Fruit fly (Drosophila melanogaster): Measurements from ENCODE around the gene CG31121.

- TF ChIP-seq CG14711 (tag; optimal IDR thresholded peaks at IDR 0.05), result peak; percentile 26
- TF ChIP-seq CG7045 (GFP tag; optimal IDR thresholded peaks at IDR 0.05), result no peak
- TF ChIP-seq cnc (optimal IDR thresholded peaks at IDR 0.05), result no peak
- TF ChIP-seq Hr96 (GFP tag; optimal IDR thresholded peaks at IDR 0.05), result no peak
- TF ChIP-seq Mnt (GFP tag; optimal IDR thresholded peaks at IDR 0.05), result no peak
- no peak for TF ChIP-seq Crg-1 (GFP tag; optimal IDR thresholded peaks at IDR 0.05)
- no peak for TF ChIP-seq cic (GFP tag; optimal IDR thresholded peaks at IDR 0.05)
- no peak for TF ChIP-seq kay (GFP tag; ENCODE audit: borderline replicate concordance)
- TF ChIP-seq CG12768 (GFP tag; optimal IDR thresholded peaks at IDR 0.05), result no peak
- TF ChIP-seq CG33017 (tag; optimal IDR thresholded peaks at IDR 0.05), result no peak
- no peak for TF ChIP-seq CG5204 (GFP tag; optimal IDR thresholded peaks at IDR 0.05)
- no peak for TF ChIP-seq CG7101 (tag; optimal IDR thresholded peaks at IDR 0.05)
- TF ChIP-seq Clk (GFP tag; optimal IDR thresholded peaks at IDR 0.05), result no peak
These were observed 32.4 kb upstream of the CG31121 start for dm6 chr3R:24926752-24927320.
